Fruit fly (Drosophila melanogaster) whole organism: ENCODE data around the gene Tb.

Source experiments
- CG8478 ChIP-seq: fragments of >200 bp; optimal IDR thresholded peaks from 2 replicates; lab custom pipeline; 2018; ENCODE audit warnings: inconsistent platforms
- Dll ChIP-seq: fragments of >200 bp; optimal IDR thresholded peaks from 2 replicates; lab custom pipeline; 2017
- EcR ChIP-seq, 2 experiments: fragments of >200 bp; optimal IDR thresholded peaks; 2 replicates each; lab custom pipeline; 2017; ENCODE audit warnings: missing biosample characterization in 2 of 2, missing genetic modification characterization in 2 of 2, missing genetic modification reagents in 2 of 2
- pan ChIP-seq: fragments of >200 bp; optimal IDR thresholded peaks from 2 replicates; lab custom pipeline; 2017
- psq ChIP-seq: fragments of >200 bp; optimal IDR thresholded peaks from 2 replicates; lab custom pipeline; 2017
- usp ChIP-seq: fragments of >200 bp; optimal IDR thresholded peaks from 2 replicates; lab custom pipeline; 2017; ENCODE audit warnings: missing biosample characterization, missing genetic modification characterization, mixed read lengths

- TF ChIP-seq Dll (lab: Kevin White, UChicago), result no peak
- no peak for TF ChIP-seq CG8478
- TF ChIP-seq psq (lab: Kevin White, UChicago), result no peak
- TF ChIP-seq usp (GFP tag; lab: Kevin White, UChicago), result no peak
- TF ChIP-seq EcR (GFP tag; optimal IDR thresholded peaks at IDR 0.05; lab: Kevin White, UChicago), result no peak
- TF ChIP-seq pan (lab: Kevin White, UChicago), result no peak
Observed at dm6 chr3R:26631334-26631919, 24.8 kb upstream of the Tb start, which contains the start of gene TwdlN.
